Worm (Caenorhabditis elegans) whole organism, L4/young adult: ENCODE results near the gene C40A11.7.

Experiments
- W03F9.2 ChIP-seq: fragments of 150-350 bp; optimal IDR thresholded peaks from 2 replicates; lab custom pipeline; 2014; ENCODE audit warnings: missing biosample characterization, missing genetic modification characterization
- dao-5 ChIP-seq: sonication (generic microtip); optimal IDR thresholded peaks from 2 replicates; lab custom pipeline; 2016; ENCODE audit warnings: missing genotype, missing genetic modification characterization, moderate library complexity, missing compliant biosample characterization
- him-1 ChIP-seq: sonication (generic microtip); optimal IDR thresholded peaks from 2 replicates; lab custom pipeline; 2016; ENCODE audit warnings: missing genotype, missing genetic modification reagents, missing genetic modification characterization, missing compliant biosample characterization

DNA sequence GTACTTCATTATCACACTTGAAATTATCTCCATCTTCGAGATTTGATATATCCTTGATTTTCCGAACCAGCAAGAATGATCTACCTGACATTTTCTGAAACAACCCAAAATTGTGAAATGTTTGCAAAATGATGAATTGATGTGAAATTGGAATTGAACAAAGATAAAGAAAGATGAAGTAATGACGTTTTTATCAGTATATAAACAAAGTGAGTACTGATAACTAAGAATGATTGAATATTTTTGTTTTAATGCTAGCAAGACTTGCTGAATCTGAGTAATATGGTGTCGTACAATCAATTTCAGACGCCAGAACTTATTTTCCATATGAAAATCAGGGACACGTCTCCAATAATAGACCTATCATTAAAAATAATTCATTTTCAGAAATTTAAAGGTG, 28.3 kb downstream of the C40A11.7 start, which contains the start of gene math-37:
- TF ChIP-seq W03F9.2 (tag; lab: Kevin White, UChicago) (no peak), dao-5 (tag; lab: Kevin White, UChicago) (no peak), him-1 (tag; lab: Kevin White, UChicago) (no peak)
